Worm (Caenorhabditis elegans) whole organism, L1 larva: ENCODE measurements around the gene nhr-59.
A peak's percentile ranks its signal among the peaks of the same experiment; 100 is the strongest.

Experiments used
- C04F5.9 ChIP-seq: sonication (generic microtip); optimal IDR thresholded peaks from 2 replicates; lab custom pipeline; 2016; ENCODE audit warnings: missing genetic modification characterization, missing compliant biosample characterization
- C34B4.2 ChIP-seq: sonication (generic microtip); optimal IDR thresholded peaks from 2 replicates; lab custom pipeline; 2017; ENCODE audit warnings: mild to moderate bottlenecking, missing genetic modification characterization, missing compliant biosample characterization
- Y116A8C.19 ChIP-seq: sonication (generic microtip); optimal IDR thresholded peaks from 2 replicates; lab custom pipeline; 2016; ENCODE audit warnings: missing compliant biosample characterization, missing genetic modification characterization, borderline replicate concordance
- blmp-1 ChIP-seq: fragments of 150-350 bp; optimal IDR thresholded peaks from 2 replicates; lab custom pipeline; 2014; ENCODE audit warnings: missing biosample characterization, missing genetic modification characterization
- ceh-63 ChIP-seq: fragments of 200-800 bp; sonication (Bioruptor generic); optimal IDR thresholded peaks from 2 replicates; lab custom pipeline; 2018; ENCODE audit warnings: mild to moderate bottlenecking, missing genetic modification characterization, missing compliant biosample characterization
- ceh-82 ChIP-seq, 3 experiments: fragments of 150-350 bp in 1 of 3; sonication (generic microtip) in 2 of 3; optimal IDR thresholded peaks; 2 replicates each; lab custom pipeline; 2014 to 2017; ENCODE audit warnings: missing biosample characterization in 3 of 3, missing genetic modification characterization in 3 of 3
- ces-1 ChIP-seq: fragments of 150-350 bp; optimal IDR thresholded peaks from 2 replicates; lab custom pipeline; 2014; ENCODE audit warnings: missing biosample characterization, missing genetic modification reagents, missing genetic modification characterization
- dsc-1 ChIP-seq: sonication (generic microtip); optimal IDR thresholded peaks from 2 replicates; lab custom pipeline; 2016; ENCODE audit warnings: mild to moderate bottlenecking, missing genetic modification characterization, missing compliant biosample characterization
- efl-3 ChIP-seq: fragments of 200-800 bp; sonication (Bioruptor generic); optimal IDR thresholded peaks from 2 replicates; lab custom pipeline; 2018; ENCODE audit warnings: mild to moderate bottlenecking, missing genetic modification characterization, missing compliant biosample characterization
- elt-2 ChIP-seq: sonication (generic microtip); optimal IDR thresholded peaks from 2 replicates; lab custom pipeline; 2016; ENCODE audit warnings: missing genetic modification characterization, mild to moderate bottlenecking, inconsistent platforms, missing compliant biosample characterization, missing genetic modification reagents
- fkh-10 ChIP-seq: sonication (generic microtip); optimal IDR thresholded peaks from 2 replicates; lab custom pipeline; 2017; ENCODE audit warnings: missing biosample characterization, missing genetic modification reagents, missing genetic modification characterization
- fkh-4 ChIP-seq: sonication (generic microtip); optimal IDR thresholded peaks from 2 replicates; lab custom pipeline; 2016; ENCODE audit warnings: missing compliant biosample characterization, missing genetic modification characterization, borderline replicate concordance
- hlh-4 ChIP-seq: sonication (generic microtip); optimal IDR thresholded peaks from 2 replicates; lab custom pipeline; 2016; ENCODE audit warnings: mild to moderate bottlenecking, missing genetic modification characterization, missing compliant biosample characterization
- irx-1 ChIP-seq: sonication (generic microtip); optimal IDR thresholded peaks from 2 replicates; lab custom pipeline; 2016; ENCODE audit warnings: missing genetic modification characterization, missing compliant biosample characterization
- isw-1 ChIP-seq: fragments of 200-800 bp; sonication (Bioruptor generic); IDR thresholded peaks from 2 replicates; pipeline ENCODE4 v1.3.6; 2022; ENCODE audit warnings: missing genetic modification characterization, missing compliant biosample characterization
- lin-13 ChIP-seq: fragments of 150-350 bp; optimal IDR thresholded peaks from 2 replicates; lab custom pipeline; 2014; ENCODE audit warnings: missing biosample characterization, missing genetic modification reagents, missing genetic modification characterization
- lin-14 ChIP-seq: fragments of 200-800 bp; sonication (Bioruptor generic); optimal IDR thresholded peaks from 2 replicates; lab custom pipeline; 2018; ENCODE audit warnings: mild to moderate bottlenecking, missing genetic modification characterization, moderate library complexity, missing compliant biosample characterization
- lin-35 ChIP-seq, 2 experiments: fragments of 150-350 bp; optimal IDR thresholded peaks; 2 replicates each; lab custom pipeline; 2014; ENCODE audit warnings: missing biosample characterization in 2 of 2, missing genetic modification characterization in 2 of 2, missing genetic modification reagents in 2 of 2
- lin-39 ChIP-seq: fragments of 150-350 bp; optimal IDR thresholded peaks from 2 replicates; lab custom pipeline; 2014; ENCODE audit warnings: missing biosample characterization, missing genetic modification reagents, missing genetic modification characterization
- lir-3 ChIP-seq: sonication (generic microtip); optimal IDR thresholded peaks from 2 replicates; lab custom pipeline; 2016; ENCODE audit warnings: mild to moderate bottlenecking, missing genetic modification characterization, moderate library complexity, missing compliant biosample characterization; ENCODE audit not compliant: poor library complexity
- lsy-2 ChIP-seq, 2 experiments: fragments of 150-350 bp; optimal IDR thresholded peaks; 2 replicates each; lab custom pipeline; 2014; ENCODE audit warnings: missing biosample characterization in 2 of 2, missing genetic modification characterization in 2 of 2
- mab-9 ChIP-seq: fragments of 200-800 bp; sonication (Bioruptor generic); IDR thresholded peaks from 2 replicates; pipeline ENCODE4 v1.3.6; 2022; ENCODE audit warnings: missing genetic modification reagents, missing genetic modification characterization, missing compliant biosample characterization
- mdl-1 ChIP-seq, 2 experiments: fragments of 150-350 bp; optimal IDR thresholded peaks; 2 replicates each; lab custom pipeline; 2014 to 2017; ENCODE audit warnings: missing biosample characterization in 2 of 2, missing genetic modification characterization in 2 of 2, inconsistent platforms in 1 of 2
- mef-2 ChIP-seq: fragments of 150-350 bp; optimal IDR thresholded peaks from 2 replicates; lab custom pipeline; 2014; ENCODE audit warnings: missing biosample characterization, missing genetic modification characterization
- nhr-11 ChIP-seq: fragments of 150-350 bp; optimal IDR thresholded peaks from 2 replicates; lab custom pipeline; 2014; ENCODE audit warnings: missing biosample characterization, missing genetic modification characterization
- nhr-12 ChIP-seq: sonication (generic microtip); optimal IDR thresholded peaks from 2 replicates; lab custom pipeline; 2017; ENCODE audit warnings: missing biosample characterization, missing genetic modification characterization
- nhr-20 ChIP-seq: sonication (generic microtip); optimal IDR thresholded peaks from 2 replicates; lab custom pipeline; 2016; ENCODE audit warnings: mild to moderate bottlenecking, missing genetic modification characterization, missing compliant biosample characterization
- nhr-237 ChIP-seq: fragments of 150-350 bp; optimal IDR thresholded peaks from 2 replicates; lab custom pipeline; 2014; ENCODE audit warnings: missing biosample characterization, missing genetic modification characterization
- nhr-71 ChIP-seq: sonication (generic microtip); optimal IDR thresholded peaks from 2 replicates; lab custom pipeline; 2016; ENCODE audit warnings: mild to moderate bottlenecking, missing genetic modification characterization, moderate library complexity, missing compliant biosample characterization
- nhr-76 ChIP-seq: sonication (generic microtip); optimal IDR thresholded peaks from 2 replicates; lab custom pipeline; 2017; ENCODE audit warnings: missing biosample characterization, missing genetic modification characterization
- nhr-77 ChIP-seq: fragments of 150-350 bp; optimal IDR thresholded peaks from 2 replicates; lab custom pipeline; 2014; ENCODE audit warnings: missing biosample characterization, missing genetic modification characterization
- nhr-84 ChIP-seq: sonication (generic microtip); optimal IDR thresholded peaks from 2 replicates; lab custom pipeline; 2017; ENCODE audit warnings: missing biosample characterization, missing genetic modification characterization
- nhr-85 ChIP-seq: sonication (generic microtip); peaks from one replicate; lab custom pipeline; 2016; ENCODE audit warnings: missing genetic modification characterization, inconsistent platforms, missing compliant biosample characterization
- nhr-90 ChIP-seq: sonication (generic microtip); optimal IDR thresholded peaks from 2 replicates; lab custom pipeline; 2016; ENCODE audit warnings: mild to moderate bottlenecking, missing genetic modification characterization, missing compliant biosample characterization; ENCODE audit not compliant: poor library complexity
- pag-3 ChIP-seq: sonication (generic microtip); optimal IDR thresholded peaks from 2 replicates; lab custom pipeline; 2017; ENCODE audit warnings: missing genetic modification characterization, mild to moderate bottlenecking, missing compliant biosample characterization, antibody characterized with exemption, borderline replicate concordance; ENCODE audit not compliant: insufficient read depth
- pax-3 ChIP-seq: fragments of 200-800 bp; sonication (Bioruptor generic); optimal IDR thresholded peaks from 2 replicates; lab custom pipeline; 2018; ENCODE audit warnings: mild to moderate bottlenecking, missing genetic modification characterization, moderate library complexity, missing compliant biosample characterization
- pqm-1 ChIP-seq: sonication (generic microtip); optimal IDR thresholded peaks from 3 replicates; lab custom pipeline; 2017; ENCODE audit warnings: missing biosample characterization, missing genetic modification characterization
- skn-1 ChIP-seq: fragments of 150-350 bp; optimal IDR thresholded peaks from 2 replicates; lab custom pipeline; 2014; ENCODE audit warnings: missing biosample characterization, missing genetic modification characterization
- sox-4 ChIP-seq: sonication (generic microtip); optimal IDR thresholded peaks from 2 replicates; lab custom pipeline; 2016; ENCODE audit warnings: missing genetic modification characterization, missing compliant biosample characterization
- sptf-1 ChIP-seq: fragments of 150-350 bp; optimal IDR thresholded peaks from 2 replicates; lab custom pipeline; 2014; ENCODE audit warnings: missing biosample characterization, missing genetic modification characterization
- sup-37 ChIP-seq: fragments of 200-800 bp; sonication (Bioruptor generic); optimal IDR thresholded peaks from 2 replicates; lab custom pipeline; 2018; ENCODE audit warnings: mild to moderate bottlenecking, missing genetic modification characterization, missing compliant biosample characterization
- swsn-7 ChIP-seq: sonication (generic microtip); optimal IDR thresholded peaks from 2 replicates; lab custom pipeline; 2016; ENCODE audit warnings: missing genetic modification characterization, missing compliant biosample characterization
- tbx-2 ChIP-seq: sonication (generic microtip); optimal IDR thresholded peaks from 2 replicates; lab custom pipeline; 2016; ENCODE audit warnings: missing genetic modification characterization, missing compliant biosample characterization
- tlp-1 ChIP-seq: fragments of 150-350 bp; optimal IDR thresholded peaks from 2 replicates; lab custom pipeline; 2014; ENCODE audit warnings: missing biosample characterization, missing genetic modification characterization
- unc-130 ChIP-seq: fragments of 150-350 bp; optimal IDR thresholded peaks from 2 replicates; lab custom pipeline; 2017; ENCODE audit warnings: missing biosample characterization, missing genetic modification characterization, inconsistent platforms
- unc-30 ChIP-seq: sonication (generic microtip); optimal IDR thresholded peaks from 2 replicates; lab custom pipeline; 2017; ENCODE audit warnings: missing biosample characterization, missing genetic modification characterization
- unc-62 ChIP-seq: fragments of 150-350 bp; optimal IDR thresholded peaks from 2 replicates; lab custom pipeline; 2014; ENCODE audit warnings: missing biosample characterization, missing genetic modification reagents, missing genetic modification characterization
- vab-15 ChIP-seq: sonication (generic microtip); optimal IDR thresholded peaks from 2 replicates; lab custom pipeline; 2017; ENCODE audit warnings: missing genotype, mild to moderate bottlenecking, missing genetic modification characterization, missing compliant biosample characterization
- zip-4 ChIP-seq: fragments of 200-800 bp; sonication (Bioruptor generic); optimal IDR thresholded peaks from 2 replicates; lab custom pipeline; 2018; ENCODE audit warnings: mild to moderate bottlenecking, missing genetic modification characterization, moderate library complexity, missing compliant biosample characterization
- ztf-11 ChIP-seq, 2 experiments: sonication (generic microtip); optimal IDR thresholded peaks; 2 replicates each; lab custom pipeline; 2016 to 2017; ENCODE audit warnings: missing genetic modification characterization in 2 of 2, missing biosample characterization in 1 of 2, missing compliant biosample characterization in 1 of 2
- ztf-4 ChIP-seq: fragments of 150-350 bp; optimal IDR thresholded peaks from 2 replicates; lab custom pipeline; 2014; ENCODE audit warnings: missing biosample characterization, missing genetic modification characterization

nhr-59 gene

DNA sequence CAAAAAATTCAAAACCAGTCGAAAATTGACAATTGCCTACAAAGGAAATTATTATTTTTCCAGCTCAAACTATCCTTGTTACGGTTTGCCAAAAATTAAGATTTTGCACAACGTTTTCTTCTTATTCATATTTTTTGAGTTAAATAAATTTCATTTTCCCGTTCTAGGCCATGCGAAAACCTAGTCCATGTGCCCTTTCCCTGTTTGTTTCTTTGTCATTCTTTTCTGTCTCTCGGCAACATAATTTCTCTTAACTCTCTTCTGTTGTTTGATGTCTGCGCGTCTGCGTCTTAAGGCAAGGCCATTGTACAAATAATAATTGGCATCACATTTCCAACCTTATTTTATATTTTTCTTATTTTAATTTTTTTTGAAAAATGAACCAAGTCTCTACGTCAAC lies 3.4 kb upstream of the nhr-59 start, which contains the start of gene nhr-228 (continued):
- TF ChIP-seq isw-1 (GFP tag; lab: Robert Waterston, UW), result no peak
- TF ChIP-seq nhr-237, result no peak
- peak in 1 of 3 experiments; percentile 50 for TF ChIP-seq ceh-82 (tag; optimal IDR thresholded peaks at IDR 0.05; lab: Kevin White, UChicago)
- TF ChIP-seq efl-3 (GFP tag; lab: Kevin White, UChicago), result no peak
- TF ChIP-seq lin-13 (GFP tag; lab: Kevin White, UChicago), result no peak
- peak; percentile 30 for TF ChIP-seq tbx-2 (tag; lab: Kevin White, UChicago)
- TF ChIP-seq swsn-7 (tag; lab: Kevin White, UChicago), result peak; percentile 23
- no peak for TF ChIP-seq sptf-1
- peak; percentile 38 to 56 for TF ChIP-seq lin-35 (GFP tag; optimal IDR thresholded peaks at IDR 0.05; lab: Kevin White, UChicago)
- TF ChIP-seq sup-37, result no peak
- peak; percentile 79 for TF ChIP-seq blmp-1 (tag; lab: Kevin White, UChicago)
- TF ChIP-seq pqm-1 (tag; lab: Kevin White, UChicago), result no peak
- no peak for TF ChIP-seq nhr-12 (tag; lab: Kevin White, UChicago)
- peak; percentile 37 for TF ChIP-seq unc-130 (tag; lab: Kevin White, UChicago)
- TF ChIP-seq hlh-4 (tag; lab: Kevin White, UChicago), result no peak
- TF ChIP-seq nhr-77 (tag; lab: Kevin White, UChicago), result no peak
- TF ChIP-seq nhr-85 (tag; lab: Kevin White, UChicago), result no peak
- no peak for TF ChIP-seq lir-3 (tag; lab: Kevin White, UChicago)
- TF ChIP-seq nhr-20, result peak; percentile 67
- no peak for TF ChIP-seq tlp-1 (tag; lab: Kevin White, UChicago)
- no peak for TF ChIP-seq vab-15
- TF ChIP-seq nhr-71 (tag; lab: Kevin White, UChicago), result peak; percentile 63
- no peak for TF ChIP-seq unc-30
- TF ChIP-seq pax-3 (tag; lab: Kevin White, UChicago), result no peak
- no peak for TF ChIP-seq ztf-11 (tag; optimal IDR thresholded peaks at IDR 0.05; lab: Kevin White, UChicago)
- no peak for TF ChIP-seq Y116A8C.19 (tag; lab: Kevin White, UChicago)
- no peak for TF ChIP-seq mab-9 (GFP tag; lab: Robert Waterston, UW)
- TF ChIP-seq lin-39 (tag; lab: Kevin White, UChicago), result no peak
- TF ChIP-seq skn-1 (tag; lab: Kevin White, UChicago), result peak; percentile 89
- no peak for TF ChIP-seq nhr-84 (tag; lab: Kevin White, UChicago)
- TF ChIP-seq unc-62, result no peak
- no peak for TF ChIP-seq fkh-4 (tag; lab: Kevin White, UChicago)
- TF ChIP-seq lin-14, result peak; percentile 96
- TF ChIP-seq fkh-10 (GFP tag; lab: Kevin White, UChicago), result no peak
- TF ChIP-seq irx-1, result peak; percentile 30

DNA sequence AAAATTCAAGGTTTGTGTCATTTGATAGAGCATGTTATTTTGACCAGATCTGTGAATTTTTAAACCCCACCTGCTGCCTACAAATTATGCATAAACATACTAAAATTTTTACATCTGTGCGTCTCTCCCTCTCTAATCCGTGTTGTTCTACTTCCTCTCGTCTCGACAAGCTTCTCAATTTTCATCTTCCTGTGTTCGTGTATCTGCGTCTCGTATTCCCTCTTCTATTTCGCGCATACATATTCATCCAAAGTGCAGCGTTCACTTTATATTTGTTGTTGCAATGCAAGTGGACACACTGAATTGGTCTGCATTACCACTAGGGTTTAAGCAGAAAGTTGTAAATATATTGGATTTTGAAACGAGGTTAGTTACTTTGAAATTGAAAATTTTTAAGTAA lies 478 bp upstream of the nhr-59 start, which contains the start of gene fbxa-137:
Gene fbxa-137, plus strand, starts transcription at position 274 of the 400 bp plus-strand sequence.
- TF ChIP-seq C04F5.9 (tag; lab: Kevin White, UChicago), result no peak
- TF ChIP-seq pag-3 (tag; lab: Kevin White, UChicago), result no peak
- peak; percentile 14 for TF ChIP-seq lin-14

DNA sequence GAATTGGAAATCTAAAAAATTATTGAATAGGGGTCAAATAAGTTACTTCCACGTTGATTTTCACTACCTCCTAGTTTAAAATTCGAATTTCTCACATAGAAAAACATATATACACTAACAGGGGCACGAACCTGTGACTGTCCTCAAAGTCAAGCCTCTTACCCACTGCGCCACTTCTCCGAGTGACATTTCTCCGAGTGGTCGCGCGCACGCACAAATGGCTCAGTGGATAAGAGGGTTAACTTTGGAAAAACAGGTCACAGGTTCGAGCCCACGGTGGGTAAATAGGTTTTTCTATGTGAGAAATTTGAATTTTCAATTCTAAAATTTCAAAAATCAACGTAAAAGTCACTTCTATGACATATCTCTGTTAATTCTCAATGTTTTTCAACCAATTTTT lies 805 bp downstream of the nhr-59 start:
- TF ChIP-seq C34B4.2 (no peak), ces-1 (GFP tag; lab: Kevin White, UChicago) (no peak), zip-4 (GFP tag; lab: Kevin White, UChicago) (no peak), nhr-76 (no peak), elt-2 (no peak), nhr-11 (tag; lab: Kevin White, UChicago) (no peak), nhr-90 (no peak), tbx-2 (tag; lab: Kevin White, UChicago) (no peak), hlh-4 (tag; lab: Kevin White, UChicago) (no peak), unc-130 (tag; lab: Kevin White, UChicago) (no peak), mdl-1 (tag; optimal IDR thresholded peaks at IDR 0.05; lab: Kevin White, UChicago) (no peak), lsy-2 (tag; optimal IDR thresholded peaks at IDR 0.05; lab: Kevin White, UChicago) (no peak), dsc-1 (tag; lab: Kevin White, UChicago) (no peak), mef-2 (tag; lab: Kevin White, UChicago) (no peak), lin-35 (GFP tag; optimal IDR thresholded peaks at IDR 0.05; lab: Kevin White, UChicago) (peak in 1 of 2 experiments; percentile 48), tlp-1 (tag; lab: Kevin White, UChicago) (no peak), ceh-63 (GFP tag; lab: Kevin White, UChicago) (no peak), sptf-1 (no peak), ztf-4 (tag; lab: Kevin White, UChicago) (no peak), irx-1 (no peak), sox-4 (no peak)
